Fruit fly (Drosophila melanogaster): ENCODE data around the gene CG33687.

dm6 chr3L:16153089-16153488 is 44.6 kb upstream of the CG33687 start:
- TF ChIP-seq D1 (tag; optimal IDR thresholded peaks at IDR 0.05) (no peak), gl (tag; optimal IDR thresholded peaks at IDR 0.05) (peak; percentile 46), Snoo (tag; optimal IDR thresholded peaks at IDR 0.05) (no peak), CG10348 (GFP tag; IDR thresholded peaks at IDR 0.05) (no peak), CG8301 (tag; optimal IDR thresholded peaks at IDR 0.05) (no peak), CG17806 (tag; optimal IDR thresholded peaks at IDR 0.05) (no peak), EcR (GFP tag; optimal IDR thresholded peaks at IDR 0.05) (no peak), CG4496 (GFP tag; IDR thresholded peaks at IDR 0.05) (peak; percentile 74), CG9948 (tag; optimal IDR thresholded peaks at IDR 0.05) (no peak), CG34367 (tag; optimal IDR thresholded peaks at IDR 0.05) (no peak)

All from whole organism, pupa.